Fruit fly (Drosophila melanogaster): ENCODE data around the gene Grip.

dm6 chrX:5920932-5921331, 45.1 kb upstream of the Grip start:
- TF ChIP-seq Hr39 (optimal IDR thresholded peaks at IDR 0.05) (no peak), D (optimal IDR thresholded peaks at IDR 0.05) (no peak), D (GFP tag; optimal IDR thresholded peaks at IDR 0.05) (no peak), CG13123 (GFP tag; optimal IDR thresholded peaks at IDR 0.05) (no peak), CG8478 (optimal IDR thresholded peaks at IDR 0.05) (no peak), Aef1 (GFP tag; IDR thresholded peaks at IDR 0.05) (no peak), CG9932 (GFP tag; IDR thresholded peaks at IDR 0.05) (no peak), Hmr (GFP tag; optimal IDR thresholded peaks at IDR 0.05) (no peak), stc (GFP tag; IDR thresholded peaks at IDR 0.05) (no peak)
